Worm (Caenorhabditis elegans) whole organism, mixed stage, embryonic: Measurements from ENCODE around the gene ZK1307.1.

Experiments
- ceh-39 ChIP-seq: fragments of 150-350 bp; optimal IDR thresholded peaks from 2 replicates; lab custom pipeline; 2014; ENCODE audit warnings: missing biosample characterization, missing genetic modification characterization
- ceh-83 ChIP-seq: fragments of 200-800 bp; sonication (Bioruptor generic); optimal IDR thresholded peaks from 2 replicates; lab custom pipeline; 2018; ENCODE audit warnings: mild to moderate bottlenecking, missing genetic modification characterization, missing compliant biosample characterization
- ces-1 ChIP-seq: fragments of 150-350 bp; optimal IDR thresholded peaks from 2 replicates; lab custom pipeline; 2014; ENCODE audit warnings: missing biosample characterization, missing genetic modification reagents, missing genetic modification characterization
- elt-3 ChIP-seq: fragments of 150-350 bp; optimal IDR thresholded peaks from 2 replicates; lab custom pipeline; 2014; ENCODE audit warnings: missing biosample characterization, missing genetic modification characterization
- flh-1 ChIP-seq: fragments of 200-800 bp; sonication (Bioruptor generic); optimal IDR thresholded peaks from 2 replicates; lab custom pipeline; 2018; ENCODE audit warnings: mild to moderate bottlenecking, missing genetic modification characterization, moderate library complexity, missing compliant biosample characterization
- nhr-237 ChIP-seq: fragments of 150-350 bp; optimal IDR thresholded peaks from 2 replicates; lab custom pipeline; 2014; ENCODE audit warnings: missing biosample characterization, missing genetic modification characterization
- nhr-76 ChIP-seq: sonication (generic microtip); optimal IDR thresholded peaks from 2 replicates; lab custom pipeline; 2017; ENCODE audit warnings: missing biosample characterization, missing genetic modification characterization
- pha-4 ChIP-seq: fragments of 150-350 bp; optimal IDR thresholded peaks from 2 replicates; lab custom pipeline; 2018; ENCODE audit warnings: missing biosample characterization, missing genetic modification reagents, missing genetic modification characterization
- unc-39 ChIP-seq: fragments of 150-350 bp; optimal IDR thresholded peaks from 2 replicates; lab custom pipeline; 2014; ENCODE audit warnings: missing biosample characterization, missing genetic modification characterization
- ztf-11 ChIP-seq: fragments of 150-350 bp; optimal IDR thresholded peaks from 2 replicates; lab custom pipeline; 2014; ENCODE audit warnings: missing biosample characterization, missing genetic modification characterization

- TF ChIP-seq ceh-39 (no peak), pha-4 (tag; lab: Kevin White, UChicago) (no peak), nhr-76 (tag; lab: Kevin White, UChicago) (no peak), flh-1 (no peak), ceh-83 (no peak), unc-39 (tag; lab: Kevin White, UChicago) (no peak), ces-1 (GFP tag; lab: Kevin White, UChicago) (no peak), ztf-11 (tag; lab: Kevin White, UChicago) (no peak), nhr-237 (tag; lab: Kevin White, UChicago) (no peak), elt-3 (no peak)
These were observed 7.4 kb upstream of the ZK1307.1 start, which contains the start of gene cyp-13A10 for ce11 chrII:9662797-9663196.
